Worm (Caenorhabditis elegans): ENCODE measurements around the gene T26E4.10.
A peak's percentile ranks its signal among the peaks of the same experiment; 100 is the strongest.

The T26E4.10 gene

ce11 chrV:15798108-15798507, at the start of gene T26E4.10:
T26E4.10 (minus strand) TSS chrV:15798208.
- TF ChIP-seq nhr-42 (GFP tag; IDR thresholded peaks at IDR 0.05) (no peak), mdl-1 (tag; optimal IDR thresholded peaks at IDR 0.05) (no peak), spr-3 (GFP tag; optimal IDR thresholded peaks at IDR 0.05) (no peak), madf-5 (GFP tag; IDR thresholded peaks at IDR 0.05) (no peak), unc-62 (GFP tag; optimal IDR thresholded peaks at IDR 0.05 in 1 of 2) (peak in 1 of 2 experiments; percentile 49), unc-62 (tag; optimal IDR thresholded peaks at IDR 0.05) (no peak), lin-13 (GFP tag; optimal IDR thresholded peaks at IDR 0.05) (no peak), spr-1 (tag; optimal IDR thresholded peaks at IDR 0.05) (no peak), lsy-2 (tag; optimal IDR thresholded peaks at IDR 0.05) (no peak), T26A8.4 (GFP tag; IDR thresholded peaks at IDR 0.05) (no peak)

- TF ChIP-seq lin-13 (GFP tag; optimal IDR thresholded peaks at IDR 0.05) = no peak
- no peak for TF ChIP-seq tra-1 (GFP tag; IDR thresholded peaks at IDR 0.05)
- TF ChIP-seq aha-1 (tag) = peak; percentile 51
- no peak for TF ChIP-seq zfp-2 (tag; optimal IDR thresholded peaks at IDR 0.05)
These were observed 43.1 kb upstream of the T26E4.10 start, which contains the start of gene srh-149 for ce11 chrV:15841095-15841494. srh-149 (minus strand) TSS chrV:15841195.

- TF ChIP-seq mes-2 (tag; optimal IDR thresholded peaks at IDR 0.05; ENCODE audit: poor library complexity, severe bottlenecking) (no peak), hmg-1.1 (GFP tag; IDR thresholded peaks at IDR 0.05) (no peak), dpl-1 (GFP tag; optimal IDR thresholded peaks at IDR 0.05) (no peak), zag-1 (tag; optimal IDR thresholded peaks at IDR 0.05) (no peak), daf-8 (GFP tag; IDR thresholded peaks at IDR 0.05) (no peak), T20F7.1 (GFP tag; optimal IDR thresholded peaks at IDR 0.05) (no peak), D1046.2 (GFP tag; IDR thresholded peaks at IDR 0.05) (no peak), mxl-2 (GFP tag; conservative IDR thresholded peaks at IDR 0.05) (no peak), T26A8.4 (GFP tag; IDR thresholded peaks at IDR 0.05) (no peak), attf-4 (tag; optimal IDR thresholded peaks at IDR 0.05) (no peak), ceh-28 (tag; optimal IDR thresholded peaks at IDR 0.05) (no peak), dmd-6 (GFP tag; IDR thresholded peaks at IDR 0.05) (no peak), hlh-11 (tag; optimal IDR thresholded peaks at IDR 0.05) (no peak), sdz-12 (GFP tag; optimal IDR thresholded peaks at IDR 0.05) (no peak), egl-43 (GFP tag; IDR thresholded peaks at IDR 0.05) (no peak), ceh-32 (tag; optimal IDR thresholded peaks at IDR 0.05; ENCODE audit: poor library complexity) (no peak), F26F4.8 (GFP tag; conservative IDR thresholded peaks at IDR 0.05) (no peak), cey-2 (tag; optimal IDR thresholded peaks at IDR 0.05; ENCODE audit: borderline replicate concordance, insufficient read depth) (no peak), mdl-1 (tag; optimal IDR thresholded peaks at IDR 0.05) (no peak), F44E2.7 (GFP tag; IDR thresholded peaks at IDR 0.05) (no peak)
These were observed 35.6 kb upstream of the T26E4.10 start, which contains the start of gene srbc-54 for ce11 chrV:15833622-15834021. srbc-54 (minus strand) TSS chrV:15833722.

ce11 chrV:15831586-15831985, 33.6 kb upstream of the T26E4.10 start, which contains the start of gene srbc-56:
srbc-56 (minus strand) TSS chrV:15831686.
- TF ChIP-seq rbr-2 (tag; optimal IDR thresholded peaks at IDR 0.05) = no peak
- no peak for TF ChIP-seq jun-1 (tag; optimal IDR thresholded peaks at IDR 0.05)
- no peak for TF ChIP-seq nhr-41 (GFP tag; IDR thresholded peaks at IDR 0.05)
- TF ChIP-seq ceh-20 (GFP tag; IDR thresholded peaks at IDR 0.05) = no peak
- TF ChIP-seq fkh-10 (GFP tag; optimal IDR thresholded peaks at IDR 0.05) = no peak
- no peak for TF ChIP-seq ces-1 (GFP tag; optimal IDR thresholded peaks at IDR 0.05)
- no peak for TF ChIP-seq egl-43 (GFP tag; IDR thresholded peaks at IDR 0.05)
- no peak for TF ChIP-seq saeg-2 (GFP tag; IDR thresholded peaks at IDR 0.05)
- no peak for TF ChIP-seq nhr-237 (tag; optimal IDR thresholded peaks at IDR 0.05)
- no peak for TF ChIP-seq lsy-2 (tag; optimal IDR thresholded peaks at IDR 0.05)
- TF ChIP-seq duxl-1 (tag; optimal IDR thresholded peaks at IDR 0.05; ENCODE audit: poor library complexity) = no peak
- no peak for TF ChIP-seq lim-7 (GFP tag; IDR thresholded peaks at IDR 0.05)
- TF ChIP-seq Y75B8A.6 (GFP tag; IDR thresholded peaks at IDR 0.05) = no peak
- TF ChIP-seq pqm-1 (tag; optimal IDR thresholded peaks at IDR 0.05) = no peak

All from whole organism, L4 larva.